ENCODE assay signal across 4 worm cellular contexts in genomic region chrV:19994665-19995064, ce11.
A peak's percentile ranks its signal among the peaks of the same experiment; 100 is the strongest.
TF ChIP-seq lines count a peak whose summit lies in the region.

No protein-coding gene starts in this region.

TF ChIP-seq in whole organism, L1 larva, 84 proteins besides CTCF, POLR2A, EP300 and RAD21:
- TF ChIP-seq unc-62 (GFP tag; optimal IDR thresholded peaks at IDR 0.05; lab: Kevin White, UChicago) (no peak), elt-2 (tag; optimal IDR thresholded peaks at IDR 0.05; lab: Kevin White, UChicago) (peak; percentile 4)

TF ChIP-seq in whole organism, L3 larva, 47 proteins besides CTCF, POLR2A, EP300 and RAD21:
- TF ChIP-seq nhr-28 (tag; optimal IDR thresholded peaks at IDR 0.05; lab: Kevin White, UChicago) (no peak), hmg-11 (tag; optimal IDR thresholded peaks at IDR 0.05; lab: Kevin White, UChicago) (no peak), eor-1 (tag; optimal IDR thresholded peaks at IDR 0.05; lab: Kevin White, UChicago) (no peak), ceh-9 (tag; optimal IDR thresholded peaks at IDR 0.05; lab: Kevin White, UChicago) (no peak), nhr-11 (tag; optimal IDR thresholded peaks at IDR 0.05; lab: Kevin White, UChicago) (no peak), snpc-4 (tag; optimal IDR thresholded peaks at IDR 0.05; lab: Kevin White, UChicago) (no peak), ztf-11 (tag; optimal IDR thresholded peaks at IDR 0.05; lab: Kevin White, UChicago) (no peak), pqm-1 (tag; optimal IDR thresholded peaks at IDR 0.05; lab: Kevin White, UChicago) (peak; percentile 12), elt-2 (tag; optimal IDR thresholded peaks at IDR 0.05; lab: Kevin White, UChicago) (peak; percentile 64), lsy-12 (tag; optimal IDR thresholded peaks at IDR 0.05; lab: Kevin White, UChicago) (no peak), elt-1 (tag; optimal IDR thresholded peaks at IDR 0.05; lab: Kevin White, UChicago) (no peak)

TF ChIP-seq in whole organism, L4 larva, 104 proteins besides CTCF, POLR2A, EP300 and RAD21:
- TF ChIP-seq dpl-1 (GFP tag; optimal IDR thresholded peaks at IDR 0.05; lab: Kevin White, UChicago) (no peak), unc-62 (GFP tag; optimal IDR thresholded peaks at IDR 0.05 in 1 of 2; lab: Kevin White, UChicago) (peak in 1 of 2 experiments; percentile 27), unc-62 (tag; optimal IDR thresholded peaks at IDR 0.05; lab: Kevin White, UChicago) (no peak), daf-16 (GFP tag; optimal IDR thresholded peaks at IDR 0.05; lab: Kevin White, UChicago) (no peak), daf-16 (tag; optimal IDR thresholded peaks at IDR 0.05; lab: Kevin White, UChicago) (peak; percentile 64), pqm-1 (tag; optimal IDR thresholded peaks at IDR 0.05; lab: Kevin White, UChicago) (peak; percentile 77)

TF ChIP-seq in whole organism, young adult, 124 proteins besides CTCF, POLR2A, EP300 and RAD21:
- TF ChIP-seq F23B12.7 (tag; optimal IDR thresholded peaks at IDR 0.05; lab: Kevin White, UChicago; ENCODE audit: insufficient read depth) (no peak), F10E7.11 (tag; optimal IDR thresholded peaks at IDR 0.05; lab: Kevin White, UChicago) (no peak), nhr-80 (tag; optimal IDR thresholded peaks at IDR 0.05; lab: Kevin White, UChicago) (peak; percentile 51), ztf-6 (GFP tag; IDR thresholded peaks at IDR 0.05; lab: Robert Waterston, UW) (no peak)
